Fruit fly (Drosophila melanogaster) whole organism, embryonic: ENCODE measurements around the gene hop.
A peak's percentile ranks its signal among the peaks of the same experiment; 100 is the strongest.

Experiments
- Asciz ChIP-seq: fragments of 200-800 bp; sonication (Bioruptor generic); optimal IDR thresholded peaks from 2 replicates; lab custom pipeline; 2017; ENCODE audit warnings: missing biosample characterization, mild to moderate bottlenecking, missing genetic modification characterization, missing genetic modification reagents
- Bteb2 ChIP-seq: fragments of 200-800 bp; sonication (Bioruptor generic); optimal IDR thresholded peaks from 2 replicates; lab custom pipeline; 2016; ENCODE audit warnings: missing biosample characterization, missing genetic modification characterization
- CG11093 ChIP-seq: fragments of 200-800 bp; sonication (Bioruptor generic); IDR thresholded peaks from 3 replicates; pipeline ENCODE4 v1.3.6; 2022; ENCODE audit warnings: missing biosample characterization, missing genetic modification characterization
- CG11695 ChIP-seq: fragments of 200-800 bp; sonication (Bioruptor generic); IDR thresholded peaks from 3 replicates; pipeline ENCODE4 v1.3.6; 2022; ENCODE audit warnings: missing biosample characterization, missing genetic modification characterization
- CG11723 ChIP-seq: fragments of 200-800 bp; sonication (Bioruptor generic); optimal IDR thresholded peaks from 2 replicates; lab custom pipeline; 2017; ENCODE audit warnings: missing biosample characterization, mild to moderate bottlenecking, missing genetic modification characterization
- CG12391 ChIP-seq: fragments of 200-800 bp; sonication (Bioruptor generic); optimal IDR thresholded peaks from 3 replicates; lab custom pipeline; 2018; ENCODE audit warnings: missing biosample characterization, mild to moderate bottlenecking, missing genetic modification characterization, moderate library complexity
- CG15479 ChIP-seq: fragments of 200-800 bp; sonication (Bioruptor generic); optimal IDR thresholded peaks from 3 replicates; lab custom pipeline; 2019; ENCODE audit warnings: missing biosample characterization, mild to moderate bottlenecking, missing genetic modification characterization, moderate library complexity
- CG18011 ChIP-seq: fragments of 200-800 bp; sonication (Bioruptor generic); optimal IDR thresholded peaks from 2 replicates; lab custom pipeline; 2017; ENCODE audit warnings: missing biosample characterization, missing genetic modification characterization, mild to moderate bottlenecking, moderate library complexity, missing genotype
- CG2202 ChIP-seq: fragments of 200-800 bp; sonication (Bioruptor generic); optimal IDR thresholded peaks from 2 replicates; lab custom pipeline; 2018; ENCODE audit warnings: missing biosample characterization, mild to moderate bottlenecking, missing genetic modification characterization
- CG32532 ChIP-seq: fragments of 200-800 bp; sonication (Bioruptor generic); IDR thresholded peaks from 2 replicates; pipeline ENCODE4 v1.3.6; 2022; ENCODE audit warnings: missing biosample characterization, missing genetic modification characterization
- CG32767 ChIP-seq: fragments of 200-800 bp; sonication (Bioruptor generic); IDR thresholded peaks from 2 replicates; pipeline ENCODE4 v1.3.6; 2022; ENCODE audit warnings: missing biosample characterization, missing genetic modification characterization
- CG3281 ChIP-seq: fragments of 200-800 bp; sonication (Bioruptor generic); optimal IDR thresholded peaks from 3 replicates; lab custom pipeline; 2017; ENCODE audit warnings: missing biosample characterization, mild to moderate bottlenecking, missing genetic modification characterization
- CG34376 ChIP-seq: fragments of 200-800 bp; sonication (Bioruptor generic); optimal IDR thresholded peaks from 2 replicates; lab custom pipeline; 2018; ENCODE audit warnings: missing biosample characterization, mild to moderate bottlenecking, missing genetic modification characterization
- CG4424 ChIP-seq: fragments of 200-800 bp; sonication (Bioruptor generic); optimal IDR thresholded peaks from 3 replicates; lab custom pipeline; 2016; ENCODE audit warnings: missing biosample characterization, missing genetic modification characterization
- CG6765 ChIP-seq: fragments of 200-800 bp; sonication (Bioruptor generic); optimal IDR thresholded peaks from 3 replicates; lab custom pipeline; 2017; ENCODE audit warnings: missing biosample characterization, mild to moderate bottlenecking, missing genetic modification characterization
- CG7928 ChIP-seq: fragments of 200-800 bp; sonication (Bioruptor generic); optimal IDR thresholded peaks from 2 replicates; lab custom pipeline; 2017; ENCODE audit warnings: missing biosample characterization, mild to moderate bottlenecking, missing genetic modification characterization
- CG9609 ChIP-seq: fragments of 200-800 bp; sonication (Bioruptor generic); optimal IDR thresholded peaks from 3 replicates; lab custom pipeline; 2016; ENCODE audit warnings: missing biosample characterization, missing genetic modification characterization
- D ChIP-seq, 2 experiments: fragments of 200-800 bp in 1 of 2; fragments of >200 bp in 1 of 2; sonication (Bioruptor generic) in 1 of 2; optimal IDR thresholded peaks; 2 replicates in 1 of 2; 3 replicates in 1 of 2; lab custom pipeline; 2017; ENCODE audit warnings: mild to moderate bottlenecking in 1 of 2, missing biosample characterization in 1 of 2, missing genetic modification characterization in 1 of 2, missing genetic modification reagents in 1 of 2
- D19A ChIP-seq: fragments of 200-800 bp; optimal IDR thresholded peaks from 3 replicates; lab custom pipeline; 2019; ENCODE audit warnings: missing biosample characterization, mild to moderate bottlenecking, missing genetic modification characterization, moderate library complexity
- D19B ChIP-seq: fragments of 200-800 bp; sonication (Bioruptor generic); optimal IDR thresholded peaks from 2 replicates; lab custom pipeline; 2017; ENCODE audit warnings: missing biosample characterization, mild to moderate bottlenecking, missing genetic modification characterization
- Gsc ChIP-seq: fragments of 200-800 bp; sonication (Bioruptor generic); IDR thresholded peaks from 2 replicates; pipeline ENCODE4 v1.3.6; 2022; ENCODE audit warnings: missing biosample characterization, missing genetic modification characterization
- HLH4C ChIP-seq: fragments of 200-800 bp; sonication (Bioruptor generic); IDR thresholded peaks from 3 replicates; pipeline ENCODE4 v1.3.6; 2022; ENCODE audit warnings: missing biosample characterization, missing genetic modification characterization; ENCODE audit not compliant: partially characterized antibody
- Hr3 ChIP-seq: fragments of 200-800 bp; sonication (Bioruptor generic); optimal IDR thresholded peaks from 3 replicates; lab custom pipeline; 2016; ENCODE audit warnings: missing biosample characterization, missing genetic modification characterization
- Kr ChIP-seq: fragments of 200-800 bp; sonication (Bioruptor generic); optimal IDR thresholded peaks from 2 replicates; lab custom pipeline; 2017; ENCODE audit warnings: missing biosample characterization, mild to moderate bottlenecking, missing genetic modification characterization
- Med ChIP-seq: fragments of 200-800 bp; sonication (Bioruptor generic); peaks from one replicate; lab custom pipeline; 2016; ENCODE audit warnings: missing biosample characterization, missing genetic modification characterization, mild to moderate bottlenecking, inconsistent platforms, moderate library complexity
- Mrtf ChIP-seq: fragments of 200-800 bp; sonication (Bioruptor generic); IDR thresholded peaks from 3 replicates; pipeline ENCODE4 v1.3.6; 2022; ENCODE audit warnings: missing biosample characterization, missing genetic modification characterization
- Rx ChIP-seq: fragments of 200-800 bp; sonication (Bioruptor generic); IDR thresholded peaks from 2 replicates; pipeline ENCODE4 v1.3.6; 2022; ENCODE audit warnings: missing biosample characterization, missing genetic modification characterization
- Six4 ChIP-seq: fragments of 200-800 bp; sonication (Bioruptor generic); optimal IDR thresholded peaks from 2 replicates; lab custom pipeline; 2016; ENCODE audit warnings: missing biosample characterization, missing genetic modification characterization
- Tbp ChIP-seq: fragments of >200 bp; optimal IDR thresholded peaks from 2 replicates; lab custom pipeline; 2018; ENCODE audit warnings: missing biosample characterization, missing genetic modification characterization
- ato ChIP-seq: fragments of 200-800 bp; sonication (Bioruptor generic); IDR thresholded peaks from 2 replicates; pipeline ENCODE4 v1.3.6; 2022; ENCODE audit warnings: missing biosample characterization, missing genetic modification characterization; ENCODE audit not compliant: partially characterized antibody
- chif ChIP-seq, 2 experiments: fragments of 200-800 bp; sonication (Bioruptor generic); optimal IDR thresholded peaks; 3 replicates each; lab custom pipeline; 2016; ENCODE audit warnings: missing biosample characterization in 2 of 2, missing genetic modification characterization in 2 of 2
- chn ChIP-seq: fragments of 200-800 bp; sonication (Bioruptor generic); optimal IDR thresholded peaks from 2 replicates; lab custom pipeline; 2016; ENCODE audit warnings: missing biosample characterization, missing genetic modification characterization
- ci ChIP-seq: fragments of 200-800 bp; sonication (Bioruptor generic); IDR thresholded peaks from 3 replicates; pipeline ENCODE4 v1.3.6; 2022; ENCODE audit warnings: missing biosample characterization, missing genetic modification characterization
- corto ChIP-seq: fragments of 200-800 bp; sonication (Bioruptor generic); optimal IDR thresholded peaks from 2 replicates; lab custom pipeline; 2016; ENCODE audit warnings: missing biosample characterization, mild to moderate bottlenecking, missing genetic modification characterization, moderate library complexity
- emc ChIP-seq: fragments of 200-800 bp; sonication (Bioruptor generic); optimal IDR thresholded peaks from 2 replicates; lab custom pipeline; 2016; ENCODE audit warnings: missing biosample characterization, missing genetic modification characterization
- eyg ChIP-seq: fragments of 200-800 bp; sonication (Bioruptor generic); optimal IDR thresholded peaks from 3 replicates; lab custom pipeline; 2016; ENCODE audit warnings: missing biosample characterization, missing genetic modification characterization
- fru ChIP-seq: fragments of >200 bp; optimal IDR thresholded peaks from 2 replicates; lab custom pipeline; 2017
- ham ChIP-seq: fragments of 200-800 bp; sonication (Bioruptor generic); IDR thresholded peaks from 2 replicates; pipeline ENCODE4 v1.3.6; 2022; ENCODE audit warnings: missing biosample characterization, missing genetic modification characterization
- her ChIP-seq: fragments of 200-800 bp; sonication (Bioruptor generic); optimal IDR thresholded peaks from 2 replicates; lab custom pipeline; 2016; ENCODE audit warnings: missing biosample characterization, missing genetic modification characterization
- ind ChIP-seq: fragments of 200-800 bp; sonication (Bioruptor generic); optimal IDR thresholded peaks from 3 replicates; lab custom pipeline; 2016; ENCODE audit warnings: missing biosample characterization, missing genetic modification characterization
- nom ChIP-seq: fragments of 200-800 bp; sonication (Bioruptor generic); optimal IDR thresholded peaks from 2 replicates; lab custom pipeline; 2017; ENCODE audit warnings: missing biosample characterization, missing genetic modification characterization, mild to moderate bottlenecking, moderate library complexity, missing genetic modification reagents
- otp ChIP-seq: fragments of 200-800 bp; sonication (Bioruptor generic); IDR thresholded peaks from 3 replicates; pipeline ENCODE4, ENCODE4 v1.3.6; 2022; ENCODE audit warnings: missing biosample characterization, missing genetic modification characterization
- pfk ChIP-seq: fragments of 200-800 bp; sonication (Bioruptor generic); optimal IDR thresholded peaks from 2 replicates; lab custom pipeline; 2018; ENCODE audit warnings: missing biosample characterization, mild to moderate bottlenecking, missing genetic modification characterization, moderate library complexity
- pho ChIP-seq: fragments of 200-800 bp; sonication (Bioruptor generic); optimal IDR thresholded peaks from 2 replicates; lab custom pipeline; 2016; ENCODE audit warnings: missing biosample characterization, missing genetic modification characterization
- pnt ChIP-seq: fragments of 200-800 bp; sonication (Bioruptor generic); optimal IDR thresholded peaks from 3 replicates; lab custom pipeline; 2016; ENCODE audit warnings: missing biosample characterization, missing genetic modification characterization
- sqz ChIP-seq: fragments of 200-800 bp; sonication (Bioruptor generic); optimal IDR thresholded peaks from 3 replicates; lab custom pipeline; 2018; ENCODE audit warnings: missing biosample characterization, mild to moderate bottlenecking, missing genetic modification characterization
- sr ChIP-seq: fragments of 200-800 bp; sonication (Bioruptor generic); IDR thresholded peaks from 3 replicates; pipeline ENCODE4 v1.3.6; 2022; ENCODE audit warnings: missing biosample characterization, missing genetic modification characterization
- tgo ChIP-seq: fragments of 200-800 bp; sonication (Bioruptor generic); IDR thresholded peaks from 3 replicates; pipeline ENCODE4 v1.3.6; 2022; ENCODE audit warnings: missing biosample characterization, missing genetic modification characterization
- tin ChIP-seq: fragments of 200-800 bp; sonication (Bioruptor generic); optimal IDR thresholded peaks from 3 replicates; lab custom pipeline; 2016; ENCODE audit warnings: missing biosample characterization, missing genetic modification characterization
- twi ChIP-seq: fragments of 200-800 bp; optimal IDR thresholded peaks from 2 replicates; lab custom pipeline; 2019; ENCODE audit warnings: missing biosample characterization, mild to moderate bottlenecking, missing genetic modification characterization, moderate library complexity
- vvl ChIP-seq: fragments of 200-800 bp; sonication (Bioruptor generic); IDR thresholded peaks from 2 replicates; pipeline ENCODE4 v1.3.6; 2022; ENCODE audit warnings: missing biosample characterization, missing genetic modification characterization

The hop gene

DNA sequence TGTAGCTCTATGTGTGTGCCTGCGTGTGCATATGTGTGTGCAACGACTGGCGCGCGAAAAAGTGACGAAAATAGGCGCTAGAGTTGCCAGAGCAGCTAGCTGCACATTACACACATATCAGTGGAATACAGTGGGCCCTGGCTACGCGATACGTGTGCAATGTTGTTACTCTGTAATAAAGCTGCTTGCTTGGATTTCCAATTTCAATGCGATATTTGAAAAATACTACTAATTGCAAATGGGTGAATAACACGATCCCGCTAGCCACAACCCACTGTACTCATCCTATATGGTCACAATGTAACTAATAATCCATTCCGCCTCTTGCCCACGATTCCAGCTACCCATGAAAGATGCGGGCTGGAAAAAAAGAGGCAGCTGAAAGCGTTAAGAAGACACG lies 16.5 kb downstream of the hop start (continued):
- TF ChIP-seq CG6765 (GFP tag; lab: Kevin White, UChicago) (peak; percentile 78), Tbp (GFP tag; lab: Kevin White, UChicago) (no peak), nom (peak; percentile 86), CG3281 (GFP tag; lab: Kevin White, UChicago) (peak; percentile 89), otp (GFP tag; lab: Robert Waterston, UW) (peak; percentile 95), CG32532 (GFP tag; lab: Robert Waterston, UW) (peak; percentile 96), CG11695 (peak; percentile 95), D (optimal IDR thresholded peaks at IDR 0.05; lab: Kevin White, UChicago) (no peak), D (GFP tag; optimal IDR thresholded peaks at IDR 0.05; lab: Kevin White, UChicago) (peak; percentile 90), tgo (GFP tag; lab: Robert Waterston, UW) (peak; percentile 95), CG34376 (GFP tag; lab: Kevin White, UChicago) (peak; percentile 72), CG18011 (GFP tag; lab: Kevin White, UChicago) (peak; percentile 75), ind (GFP tag; lab: Kevin White, UChicago) (peak; percentile 97), CG9609 (peak; percentile 93), pho (GFP tag; lab: Kevin White, UChicago) (peak; percentile 90), Gsc (GFP tag; lab: Robert Waterston, UW) (peak; percentile 84), chn (GFP tag; lab: Kevin White, UChicago) (peak; percentile 91), D19B (peak; percentile 76), emc (peak; percentile 80), Rx (GFP tag; lab: Robert Waterston, UW) (peak; percentile 94), eyg (GFP tag; lab: Kevin White, UChicago) (peak; percentile 90), corto (GFP tag; lab: Kevin White, UChicago) (no peak), pnt (GFP tag; lab: Kevin White, UChicago) (peak; percentile 95), CG32767 (peak; percentile 91), CG11723 (GFP tag; lab: Kevin White, UChicago) (peak; percentile 90), ato (GFP tag; lab: Robert Waterston, UW) (no peak), pfk (GFP tag; lab: Kevin White, UChicago) (no peak), Asciz (GFP tag; lab: Kevin White, UChicago) (peak; percentile 86), vvl (GFP tag; lab: Robert Waterston, UW) (peak; percentile 97), ci (GFP tag; lab: Robert Waterston, UW) (peak; percentile 98), D19A (tag; lab: Kevin White, UChicago) (peak; percentile 80), Kr (GFP tag; lab: Kevin White, UChicago) (no peak), Hr3 (GFP tag; lab: Kevin White, UChicago) (peak; percentile 89), tin (GFP tag; lab: Kevin White, UChicago) (peak; percentile 94), Bteb2 (GFP tag; lab: Kevin White, UChicago) (peak; percentile 70), her (GFP tag; lab: Kevin White, UChicago) (peak; percentile 92), ham (0 out of 2 replicates have a peak, but pooled peaks have one; percentile 59), HLH4C (no peak), CG7928 (GFP tag; lab: Kevin White, UChicago) (peak; percentile 58), CG2202 (tag; lab: Kevin White, UChicago) (peak; percentile 70), CG4424 (GFP tag; lab: Kevin White, UChicago) (peak; percentile 94), CG11093 (GFP tag; lab: Robert Waterston, UW) (peak; percentile 94), Med (GFP tag; lab: Kevin White, UChicago) (peak; percentile 99), sr (GFP tag; lab: Robert Waterston, UW) (peak; percentile 87), CG15479 (GFP tag; lab: Kevin White, UChicago) (peak; percentile 20), Mrtf (GFP tag; lab: Robert Waterston, UW) (peak; percentile 96), sqz (GFP tag; lab: Kevin White, UChicago) (peak; percentile 54), Six4 (peak; percentile 88), twi (tag; lab: Kevin White, UChicago) (peak; percentile 72), fru (lab: Kevin White, UChicago) (no peak), chif (GFP tag; optimal IDR thresholded peaks at IDR 0.05; lab: Kevin White, UChicago) (peak; percentile 87 to 93), CG12391 (peak; percentile 89)
